Fruit fly (Drosophila melanogaster) whole organism, prepupa: ENCODE data around the gene CG33337.

Experiments
- Blimp-1 ChIP-seq: fragments of 200-800 bp; sonication (Bioruptor generic); optimal IDR thresholded peaks from 3 replicates; lab custom pipeline; 2017; ENCODE audit warnings: missing biosample characterization, missing genetic modification characterization, mild to moderate bottlenecking, moderate library complexity, missing genetic modification reagents
- CG10631 ChIP-seq: fragments of 200-800 bp; sonication (Bioruptor generic); optimal IDR thresholded peaks from 2 replicates; lab custom pipeline; 2016; ENCODE audit warnings: missing biosample characterization, missing genetic modification characterization
- CG10669 ChIP-seq: fragments of 200-800 bp; sonication (Bioruptor generic); optimal IDR thresholded peaks from 3 replicates; lab custom pipeline; 2018; ENCODE audit warnings: missing biosample characterization, mild to moderate bottlenecking, missing genetic modification characterization, moderate library complexity
- CG11294 ChIP-seq: fragments of 200-800 bp; sonication (Bioruptor generic); IDR thresholded peaks from 2 replicates; pipeline ENCODE4 v1.3.6; 2022; ENCODE audit warnings: missing biosample characterization, missing genetic modification characterization
- CG11762 ChIP-seq: fragments of 200-800 bp; sonication (Bioruptor generic); optimal IDR thresholded peaks from 3 replicates; lab custom pipeline; 2016; ENCODE audit warnings: missing biosample characterization, missing genetic modification characterization; ENCODE audit not compliant: insufficient read depth
- CG11902 ChIP-seq: fragments of 200-800 bp; sonication (Bioruptor generic); optimal IDR thresholded peaks from 3 replicates; lab custom pipeline; 2016; ENCODE audit warnings: missing biosample characterization, missing genetic modification characterization
- CG15336 ChIP-seq: fragments of 200-800 bp; sonication (Bioruptor generic); IDR thresholded peaks from 2 replicates; pipeline ENCODE4 v1.3.6; 2022; ENCODE audit warnings: missing biosample characterization, missing genetic modification characterization
- CG1621 ChIP-seq: fragments of 200-800 bp; sonication (Bioruptor generic); optimal IDR thresholded peaks from 3 replicates; lab custom pipeline; 2018; ENCODE audit warnings: missing biosample characterization, mild to moderate bottlenecking, missing genetic modification characterization
- CG16779 ChIP-seq: fragments of 200-800 bp; sonication (Bioruptor generic); optimal IDR thresholded peaks from 3 replicates; lab custom pipeline; 2017; ENCODE audit warnings: missing biosample characterization, mild to moderate bottlenecking, missing genetic modification characterization
- CG3032 ChIP-seq: fragments of 200-800 bp; optimal IDR thresholded peaks from 2 replicates; lab custom pipeline; 2019; ENCODE audit warnings: missing biosample characterization, mild to moderate bottlenecking, missing genetic modification characterization, moderate library complexity
- CG31627 ChIP-seq: fragments of 200-800 bp; sonication (Bioruptor generic); optimal IDR thresholded peaks from 3 replicates; lab custom pipeline; 2016; ENCODE audit warnings: missing biosample characterization, missing genetic modification characterization
- CG34406 ChIP-seq: fragments of 200-800 bp; sonication (Bioruptor generic); optimal IDR thresholded peaks from 3 replicates; lab custom pipeline; 2016; ENCODE audit warnings: missing biosample characterization, missing genetic modification characterization
- CG3919 ChIP-seq: fragments of 200-800 bp; sonication (Bioruptor generic); optimal IDR thresholded peaks from 3 replicates; lab custom pipeline; 2016; ENCODE audit warnings: missing biosample characterization, missing genetic modification characterization
- CG6163 ChIP-seq: fragments of 200-800 bp; sonication (Bioruptor generic); IDR thresholded peaks from 3 replicates; pipeline ENCODE4 v1.3.6; 2022; ENCODE audit warnings: missing biosample characterization, missing genetic modification characterization
- CG6276 ChIP-seq: fragments of 200-800 bp; sonication (Bioruptor generic); optimal IDR thresholded peaks from 2 replicates; lab custom pipeline; 2017; ENCODE audit warnings: missing biosample characterization, mild to moderate bottlenecking, missing genetic modification characterization
- CG6792 ChIP-seq: fragments of 200-800 bp; sonication (Bioruptor generic); optimal IDR thresholded peaks from 3 replicates; lab custom pipeline; 2016; ENCODE audit warnings: missing biosample characterization, missing genetic modification characterization
- CG6808 ChIP-seq: fragments of 200-800 bp; sonication (Bioruptor generic); optimal IDR thresholded peaks from 3 replicates; lab custom pipeline; 2017; ENCODE audit warnings: missing biosample characterization, missing genetic modification characterization, mild to moderate bottlenecking, moderate library complexity, missing genetic modification reagents
- CG6854 ChIP-seq: fragments of 200-800 bp; sonication (Bioruptor generic); optimal IDR thresholded peaks from 2 replicates; lab custom pipeline; 2017; ENCODE audit warnings: missing biosample characterization, mild to moderate bottlenecking, missing genetic modification characterization
- CG7368 ChIP-seq: fragments of 200-800 bp; sonication (Bioruptor generic); optimal IDR thresholded peaks from 3 replicates; lab custom pipeline; 2016; ENCODE audit warnings: missing biosample characterization, missing genetic modification characterization
- CG8119 ChIP-seq: fragments of 200-800 bp; sonication (Bioruptor generic); IDR thresholded peaks from 3 replicates; pipeline ENCODE4 v1.3.6; 2022; ENCODE audit warnings: missing biosample characterization, missing genetic modification characterization
- CG8319 ChIP-seq: fragments of 200-800 bp; sonication (Bioruptor generic); optimal IDR thresholded peaks from 3 replicates; lab custom pipeline; 2016; ENCODE audit warnings: missing biosample characterization, missing genetic modification characterization
- CG8632 ChIP-seq: fragments of 200-800 bp; sonication (Bioruptor generic); optimal IDR thresholded peaks from 3 replicates; lab custom pipeline; 2016; ENCODE audit warnings: missing biosample characterization, missing genetic modification characterization
- CG9139 ChIP-seq: fragments of 200-800 bp; sonication (Bioruptor generic); optimal IDR thresholded peaks from 3 replicates; lab custom pipeline; 2017; ENCODE audit warnings: missing biosample characterization, mild to moderate bottlenecking, missing genetic modification characterization
- Eip75B ChIP-seq: fragments of 200-800 bp; sonication (Bioruptor generic); optimal IDR thresholded peaks from 3 replicates; lab custom pipeline; 2016; ENCODE audit warnings: missing biosample characterization, missing genetic modification characterization
- Eip78C ChIP-seq: fragments of 200-800 bp; sonication (Bioruptor generic); peaks from one replicate; lab custom pipeline; 2016; ENCODE audit warnings: missing biosample characterization, missing genetic modification characterization
- Eip93F ChIP-seq: fragments of 200-800 bp; sonication (Bioruptor generic); optimal IDR thresholded peaks from 2 replicates; lab custom pipeline; 2016; ENCODE audit warnings: missing biosample characterization, mild to moderate bottlenecking, missing genetic modification characterization
- Ets21C ChIP-seq: fragments of 200-800 bp; sonication (Bioruptor generic); optimal IDR thresholded peaks from 3 replicates; lab custom pipeline; 2016; ENCODE audit warnings: missing biosample characterization, missing genetic modification characterization
- Ets96B ChIP-seq: fragments of 200-800 bp; optimal IDR thresholded peaks from 2 replicates; lab custom pipeline; 2019; ENCODE audit warnings: missing biosample characterization, mild to moderate bottlenecking, missing genetic modification characterization, moderate library complexity
- Hr38 ChIP-seq: sonication (Bioruptor generic); optimal IDR thresholded peaks from 2 replicates; lab custom pipeline; 2016; ENCODE audit warnings: missing biosample characterization, missing genetic modification characterization
- Hr39 ChIP-seq: fragments of 200-800 bp; sonication (Bioruptor generic); optimal IDR thresholded peaks from 2 replicates; lab custom pipeline; 2016; ENCODE audit warnings: missing biosample characterization, missing genetic modification characterization
- Hr4 ChIP-seq: fragments of 200-800 bp; sonication (Bioruptor generic); optimal IDR thresholded peaks from 3 replicates; lab custom pipeline; 2016; ENCODE audit warnings: missing biosample characterization, missing genetic modification characterization
- Met ChIP-seq: fragments of 200-800 bp; sonication (Bioruptor generic); optimal IDR thresholded peaks from 3 replicates; lab custom pipeline; 2016; ENCODE audit warnings: missing biosample characterization, missing genetic modification characterization
- OdsH ChIP-seq: fragments of 200-800 bp; sonication (Bioruptor generic); optimal IDR thresholded peaks from 3 replicates; lab custom pipeline; 2016; ENCODE audit warnings: missing biosample characterization, missing genetic modification characterization
- Sox102F ChIP-seq: fragments of 200-800 bp; sonication (Bioruptor generic); optimal IDR thresholded peaks from 2 replicates; lab custom pipeline; 2016; ENCODE audit warnings: missing biosample characterization, mild to moderate bottlenecking, missing genetic modification characterization
- Sox15 ChIP-seq: fragments of 200-800 bp; sonication (Bioruptor generic); optimal IDR thresholded peaks from 3 replicates; lab custom pipeline; 2016; ENCODE audit warnings: missing biosample characterization, missing genetic modification characterization
- achi ChIP-seq: fragments of 200-800 bp; sonication (Bioruptor generic); optimal IDR thresholded peaks from 3 replicates; lab custom pipeline; 2016; ENCODE audit warnings: missing biosample characterization, missing genetic modification characterization
- acj6 ChIP-seq: fragments of 200-800 bp; sonication (Bioruptor generic); optimal IDR thresholded peaks from 3 replicates; lab custom pipeline; 2016; ENCODE audit warnings: missing biosample characterization, missing genetic modification characterization
- cyc ChIP-seq: fragments of 200-800 bp; sonication (Bioruptor generic); optimal IDR thresholded peaks from 3 replicates; lab custom pipeline; 2016; ENCODE audit warnings: missing biosample characterization, missing genetic modification characterization
- dac ChIP-seq: fragments of 200-800 bp; sonication (Bioruptor generic); optimal IDR thresholded peaks from 2 replicates; lab custom pipeline; 2017; ENCODE audit warnings: missing biosample characterization, mild to moderate bottlenecking, missing genetic modification characterization
- dsx ChIP-seq: fragments of 200-800 bp; optimal IDR thresholded peaks from 3 replicates; lab custom pipeline; 2019; ENCODE audit warnings: missing biosample characterization, mild to moderate bottlenecking, missing genetic modification characterization, moderate library complexity; ENCODE audit not compliant: poor library complexity, severe bottlenecking
- eg ChIP-seq: fragments of 200-800 bp; sonication (Bioruptor generic); IDR thresholded peaks from 3 replicates; pipeline ENCODE4 v1.3.6; 2022; ENCODE audit warnings: missing biosample characterization, missing genetic modification characterization
- esn ChIP-seq: fragments of 200-800 bp; sonication (Bioruptor generic); optimal IDR thresholded peaks from 2 replicates; lab custom pipeline; 2016; ENCODE audit warnings: missing biosample characterization, mild to moderate bottlenecking, missing genetic modification characterization, moderate library complexity
- fd59A ChIP-seq: fragments of 200-800 bp; sonication (Bioruptor generic); optimal IDR thresholded peaks from 2 replicates; lab custom pipeline; 2017; ENCODE audit warnings: missing biosample characterization, mild to moderate bottlenecking, missing genetic modification characterization, missing genetic modification reagents
- fd85E ChIP-seq: fragments of 200-800 bp; sonication (Bioruptor generic); optimal IDR thresholded peaks from 3 replicates; lab custom pipeline; 2016; ENCODE audit warnings: missing biosample characterization, missing genetic modification characterization
- fkh ChIP-seq: fragments of 200-800 bp; sonication (Bioruptor generic); optimal IDR thresholded peaks from 3 replicates; lab custom pipeline; 2017; ENCODE audit warnings: missing biosample characterization, mild to moderate bottlenecking, missing genetic modification characterization, moderate library complexity
- lz ChIP-seq: fragments of 200-800 bp; sonication (Bioruptor generic); optimal IDR thresholded peaks from 3 replicates; lab custom pipeline; 2016; ENCODE audit warnings: missing biosample characterization, missing genetic modification characterization
- net ChIP-seq: fragments of 200-800 bp; sonication (Bioruptor generic); optimal IDR thresholded peaks from 3 replicates; lab custom pipeline; 2016; ENCODE audit warnings: missing biosample characterization, missing genetic modification characterization
- pdm3 ChIP-seq: fragments of 200-800 bp; sonication (Bioruptor generic); optimal IDR thresholded peaks from 3 replicates; lab custom pipeline; 2016; ENCODE audit warnings: missing biosample characterization, missing genetic modification characterization
- salr ChIP-seq, 2 experiments: fragments of 200-800 bp; sonication (Bioruptor generic); optimal IDR thresholded peaks; 3 replicates each; lab custom pipeline; 2016 to 2018; ENCODE audit warnings: missing biosample characterization in 2 of 2, missing genetic modification characterization in 2 of 2, mild to moderate bottlenecking in 1 of 2
- spab ChIP-seq: fragments of 200-800 bp; sonication (Bioruptor generic); optimal IDR thresholded peaks from 2 replicates; lab custom pipeline; 2017; ENCODE audit warnings: missing biosample characterization, mild to moderate bottlenecking, missing genetic modification characterization, missing genetic modification reagents
- ss ChIP-seq, 2 experiments: fragments of 200-800 bp; sonication (Bioruptor generic); optimal IDR thresholded peaks; 2 replicates in 1 of 2; 3 replicates in 1 of 2; lab custom pipeline; 2017 to 2018; ENCODE audit warnings: mild to moderate bottlenecking in 2 of 2, missing biosample characterization in 2 of 2, missing genetic modification characterization in 2 of 2, moderate library complexity in 1 of 2
- svp ChIP-seq: fragments of 200-800 bp; sonication (Bioruptor generic); peaks from one replicate; lab custom pipeline; 2016; ENCODE audit warnings: missing biosample characterization, missing genetic modification characterization
- vri ChIP-seq: fragments of 200-800 bp; sonication (Bioruptor generic); optimal IDR thresholded peaks from 3 replicates; lab custom pipeline; 2016; ENCODE audit warnings: missing biosample characterization, mild to moderate bottlenecking, missing genetic modification characterization

Gene CG33337

dm6 chr3R:23601346-23601817 is 8.8 kb upstream of the CG33337 start:
- TF ChIP-seq CG31627 (GFP tag; lab: Kevin White, UChicago) (no peak), salr (GFP tag; optimal IDR thresholded peaks at IDR 0.05; lab: Kevin White, UChicago) (no peak), CG11902 (no peak), lz (GFP tag; lab: Kevin White, UChicago) (no peak), achi (GFP tag; lab: Kevin White, UChicago) (no peak), CG11762 (GFP tag; lab: Kevin White, UChicago) (no peak), fd85E (GFP tag; lab: Kevin White, UChicago) (no peak), CG8632 (GFP tag; lab: Kevin White, UChicago) (no peak), CG7368 (no peak), CG16779 (tag; lab: Kevin White, UChicago) (no peak), dac (GFP tag; lab: Kevin White, UChicago) (no peak), pdm3 (no peak), CG11294 (GFP tag; lab: Robert Waterston, UW) (no peak), CG10631 (GFP tag; lab: Kevin White, UChicago) (no peak), eg (GFP tag; lab: Robert Waterston, UW) (0 out of 3 replicates have a peak, but pooled peaks have one; percentile 22), Blimp-1 (GFP tag; lab: Kevin White, UChicago) (peak; percentile 1), Hr38 (GFP tag; lab: Kevin White, UChicago) (no peak), CG3919 (GFP tag; lab: Kevin White, UChicago) (no peak), net (GFP tag; lab: Kevin White, UChicago) (no peak), CG6808 (GFP tag; lab: Kevin White, UChicago) (no peak), vri (GFP tag; lab: Kevin White, UChicago) (peak; percentile 60), acj6 (GFP tag; lab: Kevin White, UChicago) (no peak), CG34406 (GFP tag; lab: Kevin White, UChicago) (no peak), CG15336 (no peak), CG6276 (no peak), CG6163 (GFP tag; lab: Robert Waterston, UW) (0 out of 3 replicates have a peak, but pooled peaks have one; percentile 43), CG8319 (GFP tag; lab: Kevin White, UChicago) (no peak), CG8119 (no peak), Eip75B (GFP tag; lab: Kevin White, UChicago) (no peak), CG3032 (tag; lab: Kevin White, UChicago) (no peak), Sox15 (GFP tag; lab: Kevin White, UChicago) (no peak), CG6792 (GFP tag; lab: Kevin White, UChicago) (no peak), esn (GFP tag; lab: Kevin White, UChicago) (no peak), cyc (no peak), ss (GFP tag; optimal IDR thresholded peaks at IDR 0.05; lab: Kevin White, UChicago) (peak; percentile 15 to 46), fd59A (GFP tag; lab: Kevin White, UChicago) (no peak), Eip93F (GFP tag; lab: Kevin White, UChicago) (no peak), OdsH (GFP tag; lab: Kevin White, UChicago) (no peak), CG6854 (GFP tag; lab: Kevin White, UChicago) (no peak), Hr39 (GFP tag; lab: Kevin White, UChicago) (no peak), svp (GFP tag; lab: Kevin White, UChicago) (peak; percentile 81), fkh (GFP tag; lab: Kevin White, UChicago) (peak; percentile 48), Met (GFP tag; lab: Kevin White, UChicago) (no peak), Hr4 (GFP tag; lab: Kevin White, UChicago) (no peak), Eip78C (GFP tag; lab: Kevin White, UChicago) (peak; percentile 75), spab (GFP tag; lab: Kevin White, UChicago) (no peak), dsx (GFP tag; lab: Kevin White, UChicago) (no peak), CG9139 (GFP tag; lab: Kevin White, UChicago) (no peak), CG1621 (tag; lab: Kevin White, UChicago) (no peak), CG10669 (no peak), Ets96B (no peak), Sox102F (GFP tag; lab: Kevin White, UChicago) (no peak), Ets21C (GFP tag; lab: Kevin White, UChicago) (no peak)
